Fruit fly (Drosophila melanogaster): ENCODE results near the gene Ser.
A peak's percentile ranks its signal among the peaks of the same experiment; 100 is the strongest.

Gene Ser

dm6 chr3R:27208724-27209343, 14.8 kb upstream of the Ser start:
- TF ChIP-seq CG12605 (GFP tag; IDR thresholded peaks at IDR 0.05) (no peak), Pif1B (GFP tag; optimal IDR thresholded peaks at IDR 0.05) (no peak), CG9948 (tag; optimal IDR thresholded peaks at IDR 0.05) (no peak), CG13204 (GFP tag; optimal IDR thresholded peaks at IDR 0.05) (no peak), gl (tag; optimal IDR thresholded peaks at IDR 0.05) (no peak), D1 (tag; optimal IDR thresholded peaks at IDR 0.05) (no peak), rn (GFP tag; IDR thresholded peaks at IDR 0.05) (no peak), CG34367 (tag; optimal IDR thresholded peaks at IDR 0.05) (no peak), Snoo (tag; optimal IDR thresholded peaks at IDR 0.05) (no peak), CG17806 (tag; optimal IDR thresholded peaks at IDR 0.05) (no peak), CG10348 (GFP tag; IDR thresholded peaks at IDR 0.05) (no peak), EcR (GFP tag; optimal IDR thresholded peaks at IDR 0.05) (no peak), fd96Ca (GFP tag; IDR thresholded peaks at IDR 0.05) (no peak), Ets98B (GFP tag; IDR thresholded peaks at IDR 0.05) (no peak), CG32121 (GFP tag; IDR thresholded peaks at IDR 0.05) (no peak), Pif1A (GFP tag; optimal IDR thresholded peaks at IDR 0.05) (no peak), CG8301 (tag; optimal IDR thresholded peaks at IDR 0.05) (no peak)

dm6 chr3R:27204694-27205414, 10.8 kb upstream of the Ser start:
- TF ChIP-seq Pif1B (GFP tag; optimal IDR thresholded peaks at IDR 0.05) (no peak), Ets98B (GFP tag; IDR thresholded peaks at IDR 0.05) (no peak), CG8159 (tag; optimal IDR thresholded peaks at IDR 0.05) (peak; percentile 79), fd96Ca (GFP tag; IDR thresholded peaks at IDR 0.05) (no peak), CG34367 (tag; optimal IDR thresholded peaks at IDR 0.05) (no peak), rn (GFP tag; IDR thresholded peaks at IDR 0.05) (no peak), Snoo (tag; optimal IDR thresholded peaks at IDR 0.05) (peak; percentile 61), CG15710 (tag; optimal IDR thresholded peaks at IDR 0.05) (peak; percentile 63), CG32121 (GFP tag; IDR thresholded peaks at IDR 0.05) (no peak), CG17806 (tag; optimal IDR thresholded peaks at IDR 0.05) (peak; percentile 73), CG13204 (GFP tag; optimal IDR thresholded peaks at IDR 0.05) (no peak), CG10348 (GFP tag; IDR thresholded peaks at IDR 0.05) (no peak), D1 (tag; optimal IDR thresholded peaks at IDR 0.05) (no peak), EcR (GFP tag; optimal IDR thresholded peaks at IDR 0.05) (peak; percentile 43), CG4496 (GFP tag; IDR thresholded peaks at IDR 0.05) (no peak), CG9948 (tag; optimal IDR thresholded peaks at IDR 0.05) (peak; percentile 70), CG12605 (GFP tag; IDR thresholded peaks at IDR 0.05) (no peak), gl (tag; optimal IDR thresholded peaks at IDR 0.05) (peak; percentile 5), CG14655 (GFP tag; optimal IDR thresholded peaks at IDR 0.05) (peak; percentile 59), Pif1A (GFP tag; optimal IDR thresholded peaks at IDR 0.05) (no peak), CG8301 (tag; optimal IDR thresholded peaks at IDR 0.05) (peak; percentile 36)

dm6 chr3R:27203856-27204255, 9.8 kb upstream of the Ser start:
- peak; percentile 4 for TF ChIP-seq gl (tag; optimal IDR thresholded peaks at IDR 0.05)
- TF ChIP-seq CG17806 (tag; optimal IDR thresholded peaks at IDR 0.05) = no peak
- TF ChIP-seq D1 (tag; optimal IDR thresholded peaks at IDR 0.05) = no peak

- no peak for TF ChIP-seq CG12605 (GFP tag; IDR thresholded peaks at IDR 0.05)
- TF ChIP-seq CG34367 (tag; optimal IDR thresholded peaks at IDR 0.05) = no peak
- no peak for TF ChIP-seq fd96Ca (GFP tag; IDR thresholded peaks at IDR 0.05)
- TF ChIP-seq CG15710 (tag; optimal IDR thresholded peaks at IDR 0.05) = no peak
- no peak for TF ChIP-seq Ets98B (GFP tag; IDR thresholded peaks at IDR 0.05)
- no peak for TF ChIP-seq CG14655 (GFP tag; optimal IDR thresholded peaks at IDR 0.05)
- TF ChIP-seq CG10348 (GFP tag; IDR thresholded peaks at IDR 0.05) = no peak
- no peak for TF ChIP-seq CG17806 (tag; optimal IDR thresholded peaks at IDR 0.05)
- no peak for TF ChIP-seq Pif1A (GFP tag; optimal IDR thresholded peaks at IDR 0.05)
- no peak for TF ChIP-seq CG8159 (tag; optimal IDR thresholded peaks at IDR 0.05)
- no peak for TF ChIP-seq CG9948 (tag; optimal IDR thresholded peaks at IDR 0.05)
- TF ChIP-seq CG8301 (tag; optimal IDR thresholded peaks at IDR 0.05) = no peak
- no peak for TF ChIP-seq D1 (tag; optimal IDR thresholded peaks at IDR 0.05)
- no peak for TF ChIP-seq Snoo (tag; optimal IDR thresholded peaks at IDR 0.05)
- TF ChIP-seq rn (GFP tag; IDR thresholded peaks at IDR 0.05) = no peak
- no peak for TF ChIP-seq CG32121 (GFP tag; IDR thresholded peaks at IDR 0.05)
- no peak for TF ChIP-seq CG13204 (GFP tag; optimal IDR thresholded peaks at IDR 0.05)
- no peak for TF ChIP-seq CG4496 (GFP tag; IDR thresholded peaks at IDR 0.05)
- no peak for TF ChIP-seq EcR (GFP tag; optimal IDR thresholded peaks at IDR 0.05)
- TF ChIP-seq Pif1B (GFP tag; optimal IDR thresholded peaks at IDR 0.05) = no peak
These were observed 8.3 kb upstream of the Ser start for dm6 chr3R:27202330-27202729.

dm6 chr3R:27201538-27202281, 7.6 kb upstream of the Ser start:
- TF ChIP-seq D1 (tag; optimal IDR thresholded peaks at IDR 0.05) = peak; percentile 79
- TF ChIP-seq CG17806 (tag; optimal IDR thresholded peaks at IDR 0.05) = peak; percentile 87
- TF ChIP-seq CG14655 (GFP tag; optimal IDR thresholded peaks at IDR 0.05) = peak; percentile 81
- TF ChIP-seq CG15710 (tag; optimal IDR thresholded peaks at IDR 0.05) = peak; percentile 88
- TF ChIP-seq Snoo (tag; optimal IDR thresholded peaks at IDR 0.05) = peak; percentile 71
- TF ChIP-seq Pif1A (GFP tag; optimal IDR thresholded peaks at IDR 0.05) = peak; percentile 19
- no peak for TF ChIP-seq rn (GFP tag; IDR thresholded peaks at IDR 0.05)
- 0 out of 2 replicates have a peak, but pooled peaks have one; percentile 15 for TF ChIP-seq CG12605 (GFP tag; IDR thresholded peaks at IDR 0.05)
- no peak for TF ChIP-seq CG13204 (GFP tag; optimal IDR thresholded peaks at IDR 0.05)
- no peak for TF ChIP-seq CG32121 (GFP tag; IDR thresholded peaks at IDR 0.05)
- TF ChIP-seq CG8301 (tag; optimal IDR thresholded peaks at IDR 0.05) = peak; percentile 42
- TF ChIP-seq fd96Ca (GFP tag; IDR thresholded peaks at IDR 0.05) = no peak
- peak; percentile 18; the same call in 1 of the 3 replicates for TF ChIP-seq CG4496 (GFP tag; IDR thresholded peaks at IDR 0.05)
- TF ChIP-seq CG34367 (tag; optimal IDR thresholded peaks at IDR 0.05) = peak; percentile 76
- peak; percentile 34 for TF ChIP-seq EcR (GFP tag; optimal IDR thresholded peaks at IDR 0.05)
- TF ChIP-seq CG9948 (tag; optimal IDR thresholded peaks at IDR 0.05) = peak; percentile 92
- TF ChIP-seq Pif1B (GFP tag; optimal IDR thresholded peaks at IDR 0.05) = peak; percentile 40
- TF ChIP-seq gl (tag; optimal IDR thresholded peaks at IDR 0.05) = peak; percentile 57
- no peak for TF ChIP-seq Ets98B (GFP tag; IDR thresholded peaks at IDR 0.05)
- TF ChIP-seq CG8159 (tag; optimal IDR thresholded peaks at IDR 0.05) = peak; percentile 93
- no peak for TF ChIP-seq CG10348 (GFP tag; IDR thresholded peaks at IDR 0.05)
